Fruit fly (Drosophila melanogaster) whole organism, embryonic: ENCODE measurements around the gene Capr.
A peak's percentile ranks its signal among the peaks of the same experiment; 100 is the strongest.

Experiments
- CG15479 ChIP-seq: fragments of 200-800 bp; sonication (Bioruptor generic); optimal IDR thresholded peaks from 3 replicates; lab custom pipeline; 2019; ENCODE audit warnings: missing biosample characterization, mild to moderate bottlenecking, missing genetic modification characterization, moderate library complexity
- CoRest ChIP-seq: fragments of 200-800 bp; sonication (Bioruptor generic); optimal IDR thresholded peaks from 3 replicates; lab custom pipeline; 2018; ENCODE audit warnings: missing biosample characterization, mild to moderate bottlenecking, missing genetic modification characterization, moderate library complexity
- Eip74EF ChIP-seq, 2 experiments: fragments of 200-800 bp in 1 of 2; fragments of >200 bp in 1 of 2; sonication (Bioruptor generic) in 1 of 2; optimal IDR thresholded peaks; 2 replicates each; lab custom pipeline; 2017 to 2019; ENCODE audit warnings: missing biosample characterization in 2 of 2, missing genetic modification characterization in 2 of 2, mild to moderate bottlenecking in 1 of 2, moderate library complexity in 1 of 2
- ato ChIP-seq: fragments of 200-800 bp; sonication (Bioruptor generic); IDR thresholded peaks from 2 replicates; pipeline ENCODE4 v1.3.6; 2022; ENCODE audit warnings: missing biosample characterization, missing genetic modification characterization; ENCODE audit not compliant: partially characterized antibody
- ken ChIP-seq: fragments of 200-800 bp; sonication (Bioruptor generic); IDR thresholded peaks from 3 replicates; pipeline ENCODE4 v1.3.6; 2022; ENCODE audit warnings: missing biosample characterization, missing genetic modification characterization
- repo ChIP-seq: fragments of 200-800 bp; sonication (Bioruptor generic); optimal IDR thresholded peaks from 2 replicates; lab custom pipeline; 2016; ENCODE audit warnings: missing biosample characterization, missing genetic modification characterization
- sug ChIP-seq: fragments of 200-800 bp; optimal IDR thresholded peaks from 2 replicates; lab custom pipeline; 2019; ENCODE audit warnings: missing biosample characterization, mild to moderate bottlenecking, missing genetic modification characterization, moderate library complexity
- unpg ChIP-seq: fragments of 200-800 bp; sonication (Bioruptor generic); optimal IDR thresholded peaks from 3 replicates; lab custom pipeline; 2018; ENCODE audit warnings: missing biosample characterization, mild to moderate bottlenecking, missing genetic modification characterization, moderate library complexity

The Capr gene

DNA sequence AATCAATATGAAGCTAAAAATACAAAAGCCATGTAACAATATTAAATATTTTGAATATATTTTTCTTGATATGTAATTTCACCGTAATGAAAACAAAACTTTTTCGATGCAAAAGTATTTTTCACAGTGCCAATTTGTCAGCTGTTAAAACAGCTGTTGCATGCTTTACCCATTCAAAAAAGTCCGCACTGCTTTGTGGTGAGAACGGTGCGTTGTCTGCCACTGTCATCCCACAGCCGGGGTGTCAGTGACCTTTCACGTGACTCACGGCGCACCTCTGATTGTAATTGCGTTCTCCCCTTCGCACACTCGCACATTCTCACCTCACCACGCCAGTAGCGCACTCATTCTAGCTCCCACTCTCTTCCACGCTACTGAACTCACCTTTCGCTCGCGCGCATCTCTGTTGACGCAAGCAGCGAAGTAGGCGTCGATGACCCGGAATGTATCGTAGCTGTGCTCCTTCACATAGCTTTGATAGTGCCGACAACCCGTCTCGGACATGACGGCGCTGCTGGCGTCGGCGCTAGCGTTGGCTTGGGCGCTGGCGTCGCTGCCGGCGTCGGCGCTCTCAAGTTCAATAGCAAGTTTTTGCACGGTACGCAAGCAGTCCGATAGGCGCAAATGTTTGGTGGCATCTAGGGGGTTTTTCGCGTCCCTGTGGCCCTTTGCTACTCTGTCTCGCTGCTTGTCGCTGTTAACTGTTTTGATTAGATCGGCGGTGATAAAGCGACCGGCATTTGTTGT is 52.0 kb downstream of the Capr start (continued):
- TF ChIP-seq unpg (peak; percentile 34), CG15479 (GFP tag; lab: Kevin White, UChicago) (peak; percentile 89), ken (GFP tag; lab: Robert Waterston, UW) (peak; percentile 60; the same call in 2 of the 3 replicates), repo (no peak), sug (peak; percentile 72), ato (no peak; the same call in 1 of the 2 replicates), Eip74EF (GFP tag; optimal IDR thresholded peaks at IDR 0.05; lab: Kevin White, UChicago) (no peak), CoRest (tag; lab: Kevin White, UChicago) (peak; percentile 39)
